Worm (Caenorhabditis elegans) whole organism, L4 larva: ENCODE results near the gene clc-27.

ENCODE experiments used
- F26F4.8 ChIP-seq: fragments of 200-800 bp; sonication (Bioruptor generic); conservative IDR thresholded peaks from 2 replicates; pipeline ENCODE4 v1.3.6; 2022; ENCODE audit warnings: missing genetic modification characterization, missing compliant biosample characterization
- R02D3.7 ChIP-seq: fragments of 150-350 bp; sonication (generic microtip); optimal IDR thresholded peaks from 3 replicates; lab custom pipeline; 2014; ENCODE audit warnings: missing biosample characterization, missing genetic modification characterization
- T20F7.1 ChIP-seq: fragments of 200-800 bp; sonication (Bioruptor generic); optimal IDR thresholded peaks from 2 replicates; lab custom pipeline; 2018; ENCODE audit warnings: mild to moderate bottlenecking, missing genetic modification characterization, missing compliant biosample characterization
- Y48G9A.11 ChIP-seq: fragments of 200-800 bp; sonication (Bioruptor generic); IDR thresholded peaks from 2 replicates; pipeline ENCODE4 v1.3.6; 2022; ENCODE audit warnings: missing genetic modification reagents, missing genetic modification characterization, missing compliant biosample characterization
- Y75B8A.6 ChIP-seq: fragments of 200-800 bp; sonication (Bioruptor generic); IDR thresholded peaks from 2 replicates; pipeline ENCODE4 v1.3.6; 2022; ENCODE audit warnings: missing genetic modification reagents, missing genetic modification characterization, missing compliant biosample characterization
- ZK337.2 ChIP-seq: fragments of 200-800 bp; sonication (Bioruptor generic); IDR thresholded peaks from 2 replicates; pipeline ENCODE4 v1.3.6; 2022; ENCODE audit warnings: missing genetic modification reagents, missing genetic modification characterization, missing compliant biosample characterization
- ZK546.5 ChIP-seq, 2 experiments: sonication (generic microtip); optimal IDR thresholded peaks; 2 replicates each; lab custom pipeline; 2017; ENCODE audit warnings: missing biosample characterization in 2 of 2, missing genetic modification characterization in 2 of 2
- aha-1 ChIP-seq: fragments of 150-350 bp; peaks from one replicate; lab custom pipeline; 2014; ENCODE audit warnings: missing biosample characterization, missing genetic modification characterization
- attf-4 ChIP-seq: sonication (generic microtip); optimal IDR thresholded peaks from 3 replicates; lab custom pipeline; 2017; ENCODE audit warnings: missing biosample characterization, missing genetic modification characterization
- ceh-44 ChIP-seq: fragments of 200-800 bp; sonication (Bioruptor generic); IDR thresholded peaks from 2 replicates; pipeline ENCODE4 v1.3.6; 2022; ENCODE audit warnings: missing genetic modification reagents, missing genetic modification characterization, missing compliant biosample characterization
- cey-2 ChIP-seq: sonication (generic microtip); optimal IDR thresholded peaks from 3 replicates; lab custom pipeline; 2017; ENCODE audit warnings: missing genetic modification characterization, mild to moderate bottlenecking, missing compliant biosample characterization, antibody characterized with exemption, borderline replicate concordance; ENCODE audit not compliant: insufficient read depth
- ctbp-1 ChIP-seq: fragments of 200-800 bp; sonication (Bioruptor generic); IDR thresholded peaks from 2 replicates; pipeline ENCODE4 v1.3.6; 2022; ENCODE audit warnings: missing genetic modification reagents, missing genetic modification characterization, missing compliant biosample characterization
- dmd-6 ChIP-seq: fragments of 200-800 bp; sonication (Bioruptor generic); IDR thresholded peaks from 2 replicates; pipeline ENCODE4 v1.3.6; 2022; ENCODE audit warnings: missing genetic modification reagents, missing genetic modification characterization, missing compliant biosample characterization
- dpl-1 ChIP-seq: fragments of 150-350 bp; optimal IDR thresholded peaks from 2 replicates; lab custom pipeline; 2014; ENCODE audit warnings: missing biosample characterization, missing genetic modification reagents, missing genetic modification characterization
- fkh-10 ChIP-seq: fragments of 150-350 bp; optimal IDR thresholded peaks from 2 replicates; lab custom pipeline; 2014; ENCODE audit warnings: missing biosample characterization, missing genetic modification reagents, missing genetic modification characterization
- fos-1 ChIP-seq: fragments of 150-350 bp; optimal IDR thresholded peaks from 2 replicates; lab custom pipeline; 2014; ENCODE audit warnings: missing biosample characterization, missing genetic modification characterization
- gei-8 ChIP-seq: fragments of 200-800 bp; sonication (Bioruptor generic); optimal IDR thresholded peaks from 2 replicates; lab custom pipeline; 2018; ENCODE audit warnings: mild to moderate bottlenecking, missing genetic modification characterization, missing compliant biosample characterization
- hif-1 ChIP-seq, 2 experiments: sonication (generic microtip); optimal IDR thresholded peaks; 2 replicates each; lab custom pipeline; 2016 to 2017; ENCODE audit warnings: missing compliant biosample characterization in 2 of 2, missing genetic modification characterization in 2 of 2, missing genetic modification reagents in 2 of 2, missing genotype in 2 of 2, mild to moderate bottlenecking in 1 of 2
- jun-1 ChIP-seq: fragments of 150-350 bp; optimal IDR thresholded peaks from 2 replicates; lab custom pipeline; 2014; ENCODE audit warnings: missing biosample characterization, missing genetic modification reagents, missing genetic modification characterization
- lin-1 ChIP-seq: fragments of 200-800 bp; sonication (Bioruptor generic); IDR thresholded peaks from 2 replicates; pipeline ENCODE4 v1.3.6; 2022; ENCODE audit warnings: missing genetic modification reagents, missing genetic modification characterization, missing compliant biosample characterization
- lin-38 ChIP-seq: fragments of 200-800 bp; sonication (Bioruptor generic); IDR thresholded peaks from 2 replicates; pipeline ENCODE4 v1.3.6; 2022; ENCODE audit warnings: missing genetic modification reagents, missing genetic modification characterization, missing compliant biosample characterization
- lir-3 ChIP-seq: sonication (generic microtip); optimal IDR thresholded peaks from 2 replicates; lab custom pipeline; 2016; ENCODE audit warnings: mild to moderate bottlenecking, missing genetic modification characterization, missing compliant biosample characterization
- lsy-2 ChIP-seq, 2 experiments: fragments of 150-350 bp in 1 of 2; sonication (generic microtip) in 1 of 2; optimal IDR thresholded peaks; 2 replicates each; lab custom pipeline; 2014 to 2017; ENCODE audit warnings: missing biosample characterization in 2 of 2, missing genetic modification characterization in 2 of 2
- madf-5 ChIP-seq, 2 experiments: fragments of 200-800 bp; sonication (Bioruptor generic); IDR thresholded peaks; 2 replicates each; pipeline ENCODE4 v1.3.6; 2022; ENCODE audit warnings: missing compliant biosample characterization in 2 of 2, missing genetic modification characterization in 2 of 2
- madf-9 ChIP-seq: fragments of 200-800 bp; sonication (Bioruptor generic); conservative IDR thresholded peaks from 2 replicates; pipeline ENCODE4 v1.3.6; 2022; ENCODE audit warnings: missing genetic modification reagents, missing genetic modification characterization, missing compliant biosample characterization
- mep-1 ChIP-seq: fragments of 150-350 bp; sonication (generic microtip); optimal IDR thresholded peaks from 3 replicates; lab custom pipeline; 2014; ENCODE audit warnings: missing biosample characterization, missing genetic modification characterization
- mes-2 ChIP-seq: sonication (generic microtip); optimal IDR thresholded peaks from 2 replicates; lab custom pipeline; 2016; ENCODE audit warnings: missing genotype, mild to moderate bottlenecking, missing genetic modification characterization, missing compliant biosample characterization; ENCODE audit not compliant: poor library complexity, severe bottlenecking
- nhr-10 ChIP-seq: fragments of 150-350 bp; optimal IDR thresholded peaks from 2 replicates; lab custom pipeline; 2014; ENCODE audit warnings: missing biosample characterization, missing genetic modification characterization
- nhr-111 ChIP-seq: fragments of 200-800 bp; sonication (Bioruptor generic); optimal IDR thresholded peaks from 2 replicates; lab custom pipeline; 2018; ENCODE audit warnings: mild to moderate bottlenecking, missing genetic modification characterization, missing compliant biosample characterization
- nhr-237 ChIP-seq: sonication (generic microtip); optimal IDR thresholded peaks from 2 replicates; lab custom pipeline; 2017; ENCODE audit warnings: missing biosample characterization, missing genetic modification characterization
- nhr-28 ChIP-seq: fragments of 150-350 bp; optimal IDR thresholded peaks from 2 replicates; lab custom pipeline; 2014; ENCODE audit warnings: missing biosample characterization, missing genetic modification characterization
- nhr-41 ChIP-seq: fragments of 200-800 bp; sonication (Bioruptor generic); IDR thresholded peaks from 2 replicates; pipeline ENCODE4 v1.3.6; 2022; ENCODE audit warnings: missing genetic modification reagents, missing genetic modification characterization, missing compliant biosample characterization
- nhr-42 ChIP-seq: fragments of 200-800 bp; sonication (Bioruptor generic); IDR thresholded peaks from 2 replicates; pipeline ENCODE4 v1.3.6; 2022; ENCODE audit warnings: missing genetic modification characterization, missing compliant biosample characterization
- nhr-48 ChIP-seq: sonication (generic microtip); optimal IDR thresholded peaks from 2 replicates; lab custom pipeline; 2016; ENCODE audit warnings: mild to moderate bottlenecking, missing genetic modification characterization, missing compliant biosample characterization
- nhr-77 ChIP-seq: fragments of 150-350 bp; optimal IDR thresholded peaks from 2 replicates; lab custom pipeline; 2014; ENCODE audit warnings: missing biosample characterization, missing genetic modification characterization
- php-3 ChIP-seq: fragments of 200-800 bp; sonication (Bioruptor generic); IDR thresholded peaks from 2 replicates; pipeline ENCODE4 v1.3.6; 2022; ENCODE audit warnings: missing genetic modification reagents, missing genetic modification characterization, missing compliant biosample characterization
- rbr-2 ChIP-seq: sonication (generic microtip); optimal IDR thresholded peaks from 2 replicates; lab custom pipeline; 2016; ENCODE audit warnings: missing genotype, missing genetic modification characterization, missing compliant biosample characterization
- set-16 ChIP-seq: fragments of 200-800 bp; sonication (Bioruptor generic); IDR thresholded peaks from 2 replicates; pipeline ENCODE4 v1.3.6; 2022; ENCODE audit warnings: missing genetic modification reagents, missing genetic modification characterization, missing compliant biosample characterization
- snpc-1.2 ChIP-seq: fragments of 200-800 bp; sonication (Bioruptor generic); IDR thresholded peaks from 2 replicates; pipeline ENCODE4 v1.3.6; 2022; ENCODE audit warnings: missing genetic modification reagents, missing genetic modification characterization, missing compliant biosample characterization
- tag-97 ChIP-seq: fragments of 200-800 bp; sonication (Bioruptor generic); IDR thresholded peaks from 2 replicates; pipeline ENCODE4 v1.3.6; 2022; ENCODE audit warnings: missing genetic modification characterization, missing compliant biosample characterization
- unc-130 ChIP-seq: sonication (generic microtip); optimal IDR thresholded peaks from 2 replicates; lab custom pipeline; 2016; ENCODE audit warnings: missing genetic modification reagents, missing genetic modification characterization, missing compliant biosample characterization
- zfp-2 ChIP-seq: sonication (generic microtip); optimal IDR thresholded peaks from 2 replicates; lab custom pipeline; 2016; ENCODE audit warnings: mild to moderate bottlenecking, missing genetic modification characterization, missing compliant biosample characterization
- zip-11 ChIP-seq: fragments of 200-800 bp; sonication (Bioruptor generic); IDR thresholded peaks from 2 replicates; pipeline ENCODE4 v1.3.6; 2022; ENCODE audit warnings: missing genetic modification characterization, missing compliant biosample characterization

clc-27 gene

DNA sequence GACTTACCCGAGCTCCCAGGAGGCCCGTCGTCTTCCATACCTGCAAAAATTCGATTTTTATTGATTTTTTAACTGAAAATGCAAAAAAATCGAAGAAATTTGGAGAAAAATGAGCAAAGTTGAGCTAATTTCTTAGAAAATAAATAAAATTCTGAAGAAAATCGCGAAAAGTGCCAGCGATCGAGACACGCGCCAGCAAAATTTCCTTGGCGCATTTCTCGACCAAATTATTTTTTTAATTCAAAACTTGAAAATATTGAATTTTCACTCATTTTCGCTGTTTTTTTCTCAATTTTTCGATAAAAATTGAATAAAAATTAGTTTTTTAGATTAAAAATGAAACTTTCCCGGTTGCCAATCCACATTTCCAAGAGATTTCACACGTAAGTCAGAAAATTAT lies 29.0 kb downstream of the clc-27 start, which contains the start of the genes chin-1 and BE0003N10.1 (continued):
- TF ChIP-seq cey-2 (tag; lab: Kevin White, UChicago) = no peak
- TF ChIP-seq madf-9 (GFP tag; lab: Robert Waterston, UW) = no peak
- TF ChIP-seq mep-1 = peak; percentile 3
- no peak for TF ChIP-seq ZK337.2 (GFP tag; lab: Robert Waterston, UW)
- no peak for TF ChIP-seq zfp-2 (tag; lab: Kevin White, UChicago)
- TF ChIP-seq ctbp-1 = no peak
- TF ChIP-seq madf-5 (GFP tag; IDR thresholded peaks at IDR 0.05; lab: Robert Waterston, UW) = no peak
- no peak for TF ChIP-seq nhr-41 (GFP tag; lab: Robert Waterston, UW)
- no peak for TF ChIP-seq php-3 (GFP tag; lab: Robert Waterston, UW)
- no peak for TF ChIP-seq nhr-77
- TF ChIP-seq zip-11 (GFP tag; lab: Robert Waterston, UW) = no peak
- no peak for TF ChIP-seq ZK546.5 (tag; optimal IDR thresholded peaks at IDR 0.05; lab: Kevin White, UChicago)
- no peak for TF ChIP-seq nhr-111 (GFP tag; lab: Kevin White, UChicago)
- no peak for TF ChIP-seq lir-3
- no peak for TF ChIP-seq nhr-42
- no peak for TF ChIP-seq aha-1
- TF ChIP-seq nhr-10 = no peak
- TF ChIP-seq lin-1 = no peak
- peak; percentile 66 for TF ChIP-seq lin-38 (GFP tag; lab: Robert Waterston, UW)
- TF ChIP-seq nhr-237 (tag; lab: Kevin White, UChicago) = no peak
- TF ChIP-seq ceh-44 (GFP tag; lab: Robert Waterston, UW) = no peak
- peak; percentile 64 for TF ChIP-seq dpl-1 (GFP tag; lab: Kevin White, UChicago)
- TF ChIP-seq nhr-28 (tag; lab: Kevin White, UChicago) = no peak
- TF ChIP-seq lsy-2 (tag; optimal IDR thresholded peaks at IDR 0.05; lab: Kevin White, UChicago) = peak in 1 of 2 experiments; percentile 76
- TF ChIP-seq fkh-10 (GFP tag; lab: Kevin White, UChicago) = peak; percentile 5
- no peak for TF ChIP-seq Y75B8A.6 (GFP tag; lab: Robert Waterston, UW)
- TF ChIP-seq snpc-1.2 (GFP tag; lab: Robert Waterston, UW) = no peak
- no peak for TF ChIP-seq hif-1 (tag; optimal IDR thresholded peaks at IDR 0.05; lab: Kevin White, UChicago)
- TF ChIP-seq set-16 = no peak
- no peak for TF ChIP-seq nhr-48
- TF ChIP-seq fos-1 = no peak
- no peak for TF ChIP-seq unc-130 (GFP tag; lab: Kevin White, UChicago)
- no peak for TF ChIP-seq R02D3.7
- TF ChIP-seq dmd-6 = no peak
- no peak for TF ChIP-seq gei-8 (GFP tag; lab: Kevin White, UChicago)
- no peak for TF ChIP-seq T20F7.1 (GFP tag; lab: Kevin White, UChicago)
- TF ChIP-seq mes-2 = peak; percentile 63

DNA sequence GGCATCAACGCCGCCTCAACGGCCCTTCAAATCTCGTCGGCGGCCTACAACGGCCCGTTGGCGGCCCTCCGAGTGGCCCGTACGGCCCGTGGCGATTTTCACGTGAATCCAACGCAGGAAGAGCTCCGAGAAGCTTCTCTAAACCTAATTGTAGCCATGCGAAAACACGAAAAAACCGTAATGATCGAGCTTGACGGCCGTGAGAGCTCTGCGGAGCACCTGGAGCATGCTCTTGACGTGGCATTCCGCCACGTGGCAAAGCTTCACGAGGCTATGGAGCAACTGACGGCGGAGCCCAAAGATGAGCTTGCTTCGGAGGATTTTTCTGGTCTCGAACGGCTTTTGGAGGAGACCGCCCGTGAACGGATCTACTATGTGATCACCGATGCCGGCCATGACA lies 31.9 kb downstream of the clc-27 start:
- TF ChIP-seq rbr-2 = no peak
- no peak for TF ChIP-seq php-3 (GFP tag; lab: Robert Waterston, UW)
- TF ChIP-seq ceh-44 (GFP tag; lab: Robert Waterston, UW) = no peak
- peak; percentile 70 for TF ChIP-seq set-16
- TF ChIP-seq tag-97 (GFP tag; lab: Robert Waterston, UW) = no peak
- no peak for TF ChIP-seq F26F4.8 (GFP tag; lab: Robert Waterston, UW)

ce11 chrIII:1043790-1044189 lies 35.6 kb downstream of the clc-27 start:
- TF ChIP-seq ctbp-1 (no peak), attf-4 (tag; lab: Kevin White, UChicago) (no peak), set-16 (peak; percentile 85), jun-1 (no peak), fos-1 (no peak), Y48G9A.11 (no peak)
